Worm (Caenorhabditis elegans) whole organism, L3 larva: ENCODE results near the gene nhr-15.

Experiments used
- ZK546.5 ChIP-seq: sonication (generic microtip); optimal IDR thresholded peaks from 2 replicates; lab custom pipeline; 2017; ENCODE audit warnings: missing biosample characterization, missing genetic modification characterization
- aly-2 ChIP-seq: fragments of 150-350 bp; optimal IDR thresholded peaks from 2 replicates; lab custom pipeline; 2014; ENCODE audit warnings: missing biosample characterization, missing genetic modification characterization
- ama-1 ChIP-seq: fragments of 150-350 bp; optimal IDR thresholded peaks from 2 replicates; lab custom pipeline; 2018
- ceh-16 ChIP-seq: sonication (generic microtip); optimal IDR thresholded peaks from 2 replicates; lab custom pipeline; 2017; ENCODE audit warnings: missing biosample characterization, missing genetic modification characterization
- ceh-28 ChIP-seq: fragments of 150-350 bp; optimal IDR thresholded peaks from 2 replicates; lab custom pipeline; 2014; ENCODE audit warnings: missing biosample characterization, missing genetic modification reagents, missing genetic modification characterization
- ceh-82 ChIP-seq: fragments of 150-350 bp; optimal IDR thresholded peaks from 2 replicates; lab custom pipeline; 2014; ENCODE audit warnings: missing biosample characterization, missing genetic modification characterization
- ceh-9 ChIP-seq: sonication (generic microtip); optimal IDR thresholded peaks from 2 replicates; lab custom pipeline; 2018; ENCODE audit warnings: missing biosample characterization, missing genetic modification characterization
- egl-27 ChIP-seq: sonication (generic microtip); optimal IDR thresholded peaks from 4 replicates; lab custom pipeline; 2017; ENCODE audit warnings: missing biosample characterization, missing genetic modification reagents, missing genetic modification characterization
- egl-5 ChIP-seq: fragments of 150-350 bp; optimal IDR thresholded peaks from 2 replicates; lab custom pipeline; 2017; ENCODE audit warnings: missing biosample characterization, missing genetic modification reagents, missing genetic modification characterization, inconsistent platforms
- elt-1 ChIP-seq: fragments of 150-350 bp; optimal IDR thresholded peaks from 2 replicates; lab custom pipeline; 2014; ENCODE audit warnings: missing biosample characterization, missing genetic modification characterization
- elt-2 ChIP-seq: sonication (generic microtip); optimal IDR thresholded peaks from 2 replicates; lab custom pipeline; 2016; ENCODE audit warnings: missing genetic modification reagents, mild to moderate bottlenecking, missing genetic modification characterization, missing compliant biosample characterization
- elt-3 ChIP-seq, 3 experiments: fragments of 150-350 bp in 1 of 3; sonication (generic microtip) in 2 of 3; optimal IDR thresholded peaks; 2 replicates in 2 of 3; 4 replicates in 1 of 3; lab custom pipeline; 2014 to 2017; ENCODE audit warnings: missing biosample characterization in 3 of 3, missing genetic modification characterization in 3 of 3
- fos-1 ChIP-seq: fragments of 150-350 bp; optimal IDR thresholded peaks from 2 replicates; lab custom pipeline; 2014; ENCODE audit warnings: missing biosample characterization, missing genetic modification characterization
- hmg-11 ChIP-seq: sonication (generic microtip); optimal IDR thresholded peaks from 2 replicates; lab custom pipeline; 2016; ENCODE audit warnings: missing genetic modification characterization, missing compliant biosample characterization
- lin-15B ChIP-seq: fragments of 150-350 bp; optimal IDR thresholded peaks from 2 replicates; lab custom pipeline; 2014; ENCODE audit warnings: missing biosample characterization, missing genetic modification characterization
- lin-39 ChIP-seq: fragments of 150-350 bp; optimal IDR thresholded peaks from 2 replicates; lab custom pipeline; 2018; ENCODE audit warnings: missing biosample characterization, missing genetic modification reagents, missing genetic modification characterization
- lsy-12 ChIP-seq: sonication (generic microtip); optimal IDR thresholded peaks from 2 replicates; lab custom pipeline; 2016; ENCODE audit warnings: mild to moderate bottlenecking, missing genetic modification characterization, missing compliant biosample characterization
- mdl-1 ChIP-seq: fragments of 150-350 bp; optimal IDR thresholded peaks from 2 replicates; lab custom pipeline; 2014; ENCODE audit warnings: missing biosample characterization, missing genetic modification characterization
- mml-1 ChIP-seq: fragments of 150-350 bp; sonication (generic microtip); optimal IDR thresholded peaks from 3 replicates; lab custom pipeline; 2014; ENCODE audit warnings: missing biosample characterization, missing genetic modification characterization
- nfya-1 ChIP-seq: sonication (generic microtip); optimal IDR thresholded peaks from 2 replicates; lab custom pipeline; 2017; ENCODE audit warnings: missing genetic modification characterization, mild to moderate bottlenecking, missing compliant biosample characterization, antibody characterized with exemption, moderate library complexity; ENCODE audit not compliant: insufficient read depth
- nhr-11 ChIP-seq: fragments of 150-350 bp; optimal IDR thresholded peaks from 2 replicates; lab custom pipeline; 2014; ENCODE audit warnings: missing biosample characterization, missing genetic modification characterization
- nhr-12 ChIP-seq: fragments of 150-350 bp; optimal IDR thresholded peaks from 2 replicates; lab custom pipeline; 2014; ENCODE audit warnings: missing biosample characterization, missing genetic modification characterization
- nhr-23 ChIP-seq: fragments of 150-350 bp; optimal IDR thresholded peaks from 2 replicates; lab custom pipeline; 2014; ENCODE audit warnings: missing biosample characterization, missing genetic modification reagents, missing genetic modification characterization
- nhr-25 ChIP-seq: sonication (generic microtip); optimal IDR thresholded peaks from 2 replicates; lab custom pipeline; 2017; ENCODE audit warnings: missing biosample characterization, missing genetic modification characterization
- nhr-28 ChIP-seq: fragments of 150-350 bp; optimal IDR thresholded peaks from 2 replicates; lab custom pipeline; 2014; ENCODE audit warnings: missing biosample characterization, missing genetic modification characterization
- nhr-43 ChIP-seq: sonication (generic microtip); optimal IDR thresholded peaks from 2 replicates; lab custom pipeline; 2016; ENCODE audit warnings: mild to moderate bottlenecking, missing genetic modification characterization, missing compliant biosample characterization; ENCODE audit not compliant: poor library complexity, severe bottlenecking
- nhr-67 ChIP-seq: fragments of 150-350 bp; optimal IDR thresholded peaks from 2 replicates; lab custom pipeline; 2014; ENCODE audit warnings: missing biosample characterization, missing genetic modification characterization
- nhr-76 ChIP-seq: fragments of 150-350 bp; sonication (generic microtip); optimal IDR thresholded peaks from 5 replicates; lab custom pipeline; 2014; ENCODE audit warnings: missing biosample characterization, missing genetic modification characterization
- sea-2 ChIP-seq: fragments of 150-350 bp; sonication (generic microtip); optimal IDR thresholded peaks from 4 replicates; lab custom pipeline; 2014; ENCODE audit warnings: missing biosample characterization, missing genetic modification reagents, missing genetic modification characterization
- skn-1 ChIP-seq: fragments of 150-350 bp; optimal IDR thresholded peaks from 2 replicates; lab custom pipeline; 2014; ENCODE audit warnings: missing biosample characterization, missing genetic modification characterization
- snpc-4 ChIP-seq: fragments of 150-350 bp; optimal IDR thresholded peaks from 2 replicates; lab custom pipeline; 2014; ENCODE audit warnings: missing biosample characterization, missing genetic modification characterization
- unc-39 ChIP-seq: sonication (generic microtip); optimal IDR thresholded peaks from 4 replicates; lab custom pipeline; 2017; ENCODE audit warnings: missing biosample characterization, missing genetic modification characterization
- unc-62 ChIP-seq: fragments of 150-350 bp; sonication (generic microtip); optimal IDR thresholded peaks from 4 replicates; lab custom pipeline; 2014; ENCODE audit warnings: missing biosample characterization, missing genetic modification reagents, missing genetic modification characterization
- ztf-11 ChIP-seq: fragments of 150-350 bp; optimal IDR thresholded peaks from 2 replicates; lab custom pipeline; 2014; ENCODE audit warnings: missing biosample characterization, missing genetic modification characterization

Gene nhr-15

DNA sequence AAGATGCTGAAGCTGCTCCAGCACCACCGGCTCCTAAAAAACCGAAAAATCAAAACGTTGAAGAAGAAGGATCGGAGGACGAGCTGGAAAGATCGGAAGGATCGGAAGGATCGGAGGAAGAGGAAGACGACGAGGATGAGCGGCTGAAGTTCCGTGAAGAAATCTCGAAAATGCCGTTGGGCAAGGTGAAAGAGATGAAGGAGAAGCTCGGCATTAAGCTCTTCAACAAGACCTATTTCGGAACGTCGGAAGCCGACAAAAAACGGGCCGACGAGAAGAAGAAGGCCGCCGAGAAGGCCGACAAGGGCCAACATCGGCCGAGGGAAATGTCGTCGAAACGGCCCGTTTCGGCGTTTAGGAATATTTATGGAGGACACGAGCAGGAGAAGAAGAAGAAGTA is 48.8 kb downstream of the nhr-15 start:
- TF ChIP-seq snpc-4 (tag; lab: Kevin White, UChicago), result no peak
- no peak for TF ChIP-seq ceh-16 (tag; lab: Kevin White, UChicago)
- no peak for TF ChIP-seq egl-5 (tag; lab: Kevin White, UChicago)
- no peak for TF ChIP-seq mml-1
- TF ChIP-seq ZK546.5 (tag; lab: Kevin White, UChicago), result no peak
- no peak for TF ChIP-seq elt-1 (tag; lab: Kevin White, UChicago)

DNA sequence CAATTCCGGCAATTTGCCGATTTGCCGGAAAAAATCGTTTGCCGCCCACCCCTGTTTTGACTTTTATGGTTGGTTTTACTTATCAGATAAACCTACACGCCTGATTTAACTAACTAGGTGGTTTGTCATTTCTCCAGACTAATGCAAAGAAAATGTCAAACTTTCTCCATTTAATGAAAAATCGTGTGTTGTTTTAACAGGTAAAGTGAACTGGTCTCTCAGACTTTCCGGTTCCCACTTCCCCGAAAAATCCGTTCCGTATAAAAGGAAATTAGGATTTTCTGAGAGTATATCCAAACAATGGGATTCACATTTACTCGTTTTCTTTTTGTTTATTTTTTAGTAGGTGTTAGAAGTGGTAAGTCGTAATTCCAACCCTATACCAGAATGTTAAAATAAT is 52.1 kb downstream of the nhr-15 start, which contains the start of gene mltn-6:
TSS of gene mltn-6 (plus strand) at position 301 of the 400 bp plus-strand sequence.
- TF ChIP-seq ztf-11 (tag; lab: Kevin White, UChicago) (no peak), elt-1 (tag; lab: Kevin White, UChicago) (no peak), ceh-28 (tag; lab: Kevin White, UChicago) (no peak), nhr-25 (tag; lab: Kevin White, UChicago) (no peak), nhr-23 (tag; lab: Kevin White, UChicago) (no peak), lsy-12 (tag; lab: Kevin White, UChicago) (no peak), nhr-76 (tag; lab: Kevin White, UChicago) (no peak), hmg-11 (tag; lab: Kevin White, UChicago) (no peak), nhr-28 (tag; lab: Kevin White, UChicago) (no peak), aly-2 (tag; lab: Kevin White, UChicago) (no peak), sea-2 (GFP tag; lab: Kevin White, UChicago) (no peak), lin-39 (tag; lab: Kevin White, UChicago) (no peak), elt-3 (tag; optimal IDR thresholded peaks at IDR 0.05; lab: Kevin White, UChicago) (no peak), ama-1 (lab: Kevin White, UChicago) (no peak), mml-1 (no peak), fos-1 (no peak)

DNA sequence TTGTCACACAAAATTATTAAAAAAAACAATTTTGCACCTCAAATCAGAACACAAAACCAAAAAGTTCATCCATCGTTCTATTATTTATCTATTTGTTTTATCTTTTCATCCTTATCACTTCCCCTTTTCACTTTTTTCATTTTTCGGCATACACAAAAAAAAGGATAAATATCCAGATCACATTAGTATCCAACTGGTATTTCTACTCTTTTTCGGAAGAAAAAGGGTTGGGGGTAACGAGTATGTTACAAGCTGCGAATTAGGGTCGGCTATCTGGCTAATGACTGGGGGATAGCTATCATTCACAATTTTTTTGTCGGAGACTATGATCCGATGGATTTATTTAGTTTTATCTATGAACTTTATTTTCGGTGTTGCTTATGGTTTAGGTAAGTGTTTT is 57.5 kb downstream of the nhr-15 start, which contains the start of gene mltn-7:
TSS of gene mltn-7 (plus strand) at position 301 of the 400 bp plus-strand sequence.
- no peak for TF ChIP-seq ama-1 (lab: Kevin White, UChicago)
- TF ChIP-seq mml-1, result no peak
- TF ChIP-seq ZK546.5 (tag; lab: Kevin White, UChicago), result no peak
- TF ChIP-seq nhr-76 (tag; lab: Kevin White, UChicago), result no peak
- TF ChIP-seq egl-27, result no peak
- TF ChIP-seq ceh-82, result no peak
- TF ChIP-seq ceh-9 (tag; lab: Kevin White, UChicago), result no peak
- TF ChIP-seq unc-39, result no peak
- TF ChIP-seq hmg-11 (tag; lab: Kevin White, UChicago), result no peak
- no peak for TF ChIP-seq elt-3 (tag; optimal IDR thresholded peaks at IDR 0.05; lab: Kevin White, UChicago)
- no peak for TF ChIP-seq nhr-12 (tag; lab: Kevin White, UChicago)
- TF ChIP-seq nhr-11 (tag; lab: Kevin White, UChicago), result no peak
- TF ChIP-seq nhr-43 (tag; lab: Kevin White, UChicago), result no peak
- no peak for TF ChIP-seq aly-2 (tag; lab: Kevin White, UChicago)
- no peak for TF ChIP-seq nfya-1 (tag; lab: Kevin White, UChicago)
- TF ChIP-seq sea-2 (GFP tag; lab: Kevin White, UChicago), result no peak
- TF ChIP-seq nhr-25 (tag; lab: Kevin White, UChicago), result no peak
- no peak for TF ChIP-seq egl-5 (tag; lab: Kevin White, UChicago)
- TF ChIP-seq unc-62 (GFP tag; lab: Kevin White, UChicago), result no peak

DNA sequence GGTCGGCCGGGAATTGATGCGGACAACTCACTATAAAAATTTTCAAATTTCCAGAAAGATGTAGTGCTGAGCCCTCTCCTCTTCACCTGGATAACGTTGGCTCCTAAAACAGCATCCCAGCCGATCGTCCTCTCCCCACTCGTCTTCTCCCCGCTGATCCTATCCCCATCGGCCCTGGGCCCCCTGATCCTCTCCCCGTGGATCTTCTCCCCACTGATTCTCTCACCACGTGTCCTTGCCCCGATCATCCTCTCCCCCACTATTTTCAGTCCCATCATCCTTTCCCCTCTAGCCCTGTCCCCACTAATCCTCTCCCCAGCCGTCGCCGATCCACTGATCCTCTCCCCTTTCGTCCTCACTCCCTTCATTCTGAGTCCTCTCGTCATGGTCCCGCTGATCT is 60.7 kb downstream of the nhr-15 start:
- TF ChIP-seq skn-1 (no peak), aly-2 (tag; lab: Kevin White, UChicago) (no peak), unc-62 (GFP tag; lab: Kevin White, UChicago) (no peak), egl-27 (no peak), nhr-67 (tag; lab: Kevin White, UChicago) (no peak), lin-15B (no peak), ama-1 (lab: Kevin White, UChicago) (no peak), lin-39 (tag; lab: Kevin White, UChicago) (no peak), mdl-1 (tag; lab: Kevin White, UChicago) (no peak), ztf-11 (tag; lab: Kevin White, UChicago) (no peak), ceh-28 (tag; lab: Kevin White, UChicago) (no peak), nhr-25 (tag; lab: Kevin White, UChicago) (no peak), elt-2 (tag; lab: Kevin White, UChicago) (no peak), ZK546.5 (tag; lab: Kevin White, UChicago) (no peak), ceh-82 (no peak), hmg-11 (tag; lab: Kevin White, UChicago) (no peak), mml-1 (no peak), nfya-1 (tag; lab: Kevin White, UChicago) (no peak)
